Worm (Caenorhabditis elegans) whole organism, L1 larva: ENCODE data around the gene srx-4.

Experiments
- alr-1 ChIP-seq: fragments of 200-800 bp; sonication (Bioruptor generic); optimal IDR thresholded peaks from 2 replicates; lab custom pipeline; 2018; ENCODE audit warnings: borderline replicate concordance, mild to moderate bottlenecking, missing genetic modification characterization, missing compliant biosample characterization
- blmp-1 ChIP-seq: fragments of 150-350 bp; optimal IDR thresholded peaks from 2 replicates; lab custom pipeline; 2014; ENCODE audit warnings: missing biosample characterization, missing genetic modification characterization
- efl-3 ChIP-seq: fragments of 200-800 bp; sonication (Bioruptor generic); optimal IDR thresholded peaks from 2 replicates; lab custom pipeline; 2018; ENCODE audit warnings: mild to moderate bottlenecking, missing genetic modification characterization, missing compliant biosample characterization
- elt-3 ChIP-seq, 6 experiments: fragments of 150-350 bp in 1 of 6; sonication (generic microtip); optimal IDR thresholded peaks; 2 replicates each; lab custom pipeline; 2017 to 2018; ENCODE audit warnings: missing biosample characterization in 6 of 6, missing genetic modification characterization in 6 of 6, inconsistent platforms in 1 of 6
- fos-1 ChIP-seq: fragments of 150-350 bp; optimal IDR thresholded peaks from 2 replicates; lab custom pipeline; 2014; ENCODE audit warnings: missing biosample characterization, missing genetic modification characterization
- hlh-17 ChIP-seq: fragments of 200-800 bp; sonication (Bioruptor generic); optimal IDR thresholded peaks from 2 replicates; lab custom pipeline; 2018; ENCODE audit warnings: missing genetic modification characterization, mild to moderate bottlenecking, missing compliant biosample characterization, moderate library complexity, borderline replicate concordance
- irx-1 ChIP-seq: sonication (generic microtip); optimal IDR thresholded peaks from 2 replicates; lab custom pipeline; 2016; ENCODE audit warnings: missing genetic modification characterization, missing compliant biosample characterization
- lin-35 ChIP-seq, 2 experiments: fragments of 150-350 bp; optimal IDR thresholded peaks; 2 replicates each; lab custom pipeline; 2014; ENCODE audit warnings: missing biosample characterization in 2 of 2, missing genetic modification characterization in 2 of 2, missing genetic modification reagents in 2 of 2
- lin-39 ChIP-seq: fragments of 150-350 bp; optimal IDR thresholded peaks from 2 replicates; lab custom pipeline; 2014; ENCODE audit warnings: missing biosample characterization, missing genetic modification reagents, missing genetic modification characterization
- lir-3 ChIP-seq: sonication (generic microtip); optimal IDR thresholded peaks from 2 replicates; lab custom pipeline; 2016; ENCODE audit warnings: mild to moderate bottlenecking, missing genetic modification characterization, moderate library complexity, missing compliant biosample characterization; ENCODE audit not compliant: poor library complexity
- nhr-12 ChIP-seq: sonication (generic microtip); optimal IDR thresholded peaks from 2 replicates; lab custom pipeline; 2017; ENCODE audit warnings: missing biosample characterization, missing genetic modification characterization
- unc-98 ChIP-seq: fragments of 200-800 bp; sonication (Bioruptor generic); IDR thresholded peaks from 2 replicates; pipeline ENCODE4 v1.3.6; 2022; ENCODE audit warnings: missing genetic modification characterization, missing compliant biosample characterization

- TF ChIP-seq lin-39 (tag; lab: Kevin White, UChicago): no peak
- TF ChIP-seq nhr-12 (tag; lab: Kevin White, UChicago): no peak
- no peak for TF ChIP-seq alr-1 (tag; lab: Kevin White, UChicago)
- no peak for TF ChIP-seq irx-1 (tag; lab: Kevin White, UChicago)
- TF ChIP-seq lin-35 (GFP tag; optimal IDR thresholded peaks at IDR 0.05; lab: Kevin White, UChicago): no peak
- no peak for TF ChIP-seq fos-1 (tag; lab: Kevin White, UChicago)
- TF ChIP-seq unc-98 (GFP tag; lab: Robert Waterston, UW): no peak
- TF ChIP-seq elt-3 (tag; optimal IDR thresholded peaks at IDR 0.05; lab: Kevin White, UChicago): no peak
- TF ChIP-seq blmp-1 (tag; lab: Kevin White, UChicago): no peak
- no peak for TF ChIP-seq hlh-17
- TF ChIP-seq efl-3: no peak
- peak; percentile 10 for TF ChIP-seq lir-3 (tag; lab: Kevin White, UChicago)
These were observed 31.9 kb upstream of the srx-4 start for ce11 chrV:724470-724890.
